Fruit fly (Drosophila melanogaster) whole organism, embryonic: ENCODE data around the gene loaf.

ENCODE experiments used
- CG10147 ChIP-seq: fragments of 200-800 bp; sonication (Bioruptor generic); optimal IDR thresholded peaks from 2 replicates; lab custom pipeline; 2019; ENCODE audit warnings: missing biosample characterization, mild to moderate bottlenecking, missing genetic modification characterization, moderate library complexity
- CG10321 ChIP-seq: fragments of 200-800 bp; sonication (Bioruptor generic); IDR thresholded peaks from 2 replicates; pipeline ENCODE4 v1.3.6; 2022; ENCODE audit warnings: missing biosample characterization, missing genetic modification characterization
- ato ChIP-seq: fragments of 200-800 bp; sonication (Bioruptor generic); IDR thresholded peaks from 2 replicates; pipeline ENCODE4 v1.3.6; 2022; ENCODE audit warnings: missing biosample characterization, missing genetic modification characterization; ENCODE audit not compliant: partially characterized antibody
- lab ChIP-seq: fragments of 200-800 bp; sonication (Bioruptor generic); optimal IDR thresholded peaks from 3 replicates; lab custom pipeline; 2017; ENCODE audit warnings: missing biosample characterization, missing genetic modification characterization, mild to moderate bottlenecking, moderate library complexity, missing genetic modification reagents
- schlank ChIP-seq: fragments of 200-800 bp; sonication (Bioruptor generic); optimal IDR thresholded peaks from 2 replicates; lab custom pipeline; 2018; ENCODE audit warnings: missing biosample characterization, mild to moderate bottlenecking, missing genetic modification characterization
- wor ChIP-seq: fragments of 200-800 bp; sonication (Bioruptor generic); IDR thresholded peaks from 2 replicates; pipeline ENCODE4 v1.3.6; 2022; ENCODE audit warnings: missing biosample characterization, missing genetic modification characterization

- no peak for TF ChIP-seq ato (GFP tag; lab: Robert Waterston, UW)
- no peak for TF ChIP-seq schlank
- no peak for TF ChIP-seq CG10147 (GFP tag; lab: Kevin White, UChicago)
- TF ChIP-seq wor (GFP tag; lab: Robert Waterston, UW), result no peak
- TF ChIP-seq lab (GFP tag; lab: Kevin White, UChicago), result peak; percentile 85
- TF ChIP-seq CG10321 (GFP tag; lab: Robert Waterston, UW), result no peak
Measured at dm6 chr3L:11772608-11773017, 6.6 kb upstream of the loaf start.
